Fruit fly (Drosophila melanogaster) whole organism, embryonic: ENCODE measurements around the gene CG2129.
A peak's percentile ranks its signal among the peaks of the same experiment; 100 is the strongest.

Experiments used
- Bdp1 ChIP-seq: fragments of 200-800 bp; sonication (Bioruptor generic); optimal IDR thresholded peaks from 3 replicates; lab custom pipeline; 2016; ENCODE audit warnings: missing biosample characterization, missing genetic modification characterization
- CG11504 ChIP-seq: fragments of 200-800 bp; sonication (Bioruptor generic); optimal IDR thresholded peaks from 3 replicates; lab custom pipeline; 2019; ENCODE audit warnings: missing biosample characterization, mild to moderate bottlenecking, missing genetic modification characterization, moderate library complexity
- CG1233 ChIP-seq: fragments of 200-800 bp; sonication (Bioruptor generic); optimal IDR thresholded peaks from 4 replicates; lab custom pipeline; 2018; ENCODE audit warnings: missing biosample characterization, mild to moderate bottlenecking, missing genetic modification characterization
- CG13287 ChIP-seq: fragments of 200-800 bp; sonication (Bioruptor generic); IDR thresholded peaks from 2 replicates; pipeline ENCODE4 v1.3.6; 2022; ENCODE audit warnings: missing biosample characterization, missing genetic modification characterization; ENCODE audit not compliant: partially characterized antibody
- CG14710 ChIP-seq: fragments of 200-800 bp; sonication (Bioruptor generic); optimal IDR thresholded peaks from 3 replicates; lab custom pipeline; 2019; ENCODE audit warnings: missing biosample characterization, mild to moderate bottlenecking, missing genetic modification characterization, moderate library complexity
- CG1647 ChIP-seq: fragments of 200-800 bp; sonication (Bioruptor generic); optimal IDR thresholded peaks from 3 replicates; lab custom pipeline; 2016; ENCODE audit warnings: missing biosample characterization, missing genetic modification characterization
- CG16779 ChIP-seq: fragments of 200-800 bp; sonication (Bioruptor generic); IDR thresholded peaks from 2 replicates; pipeline ENCODE4 v1.3.6; 2022; ENCODE audit warnings: missing biosample characterization, missing genetic modification characterization
- CG17829 ChIP-seq: fragments of 200-800 bp; optimal IDR thresholded peaks from 2 replicates; lab custom pipeline; 2019; ENCODE audit warnings: missing biosample characterization, mild to moderate bottlenecking, missing genetic modification characterization, moderate library complexity
- CG18619 ChIP-seq: fragments of 200-800 bp; sonication (Bioruptor generic); optimal IDR thresholded peaks from 3 replicates; lab custom pipeline; 2017; ENCODE audit warnings: missing biosample characterization, mild to moderate bottlenecking, missing genetic modification characterization
- CG2199 ChIP-seq: fragments of 200-800 bp; sonication (Bioruptor generic); IDR thresholded peaks from 3 replicates; pipeline ENCODE4 v1.3.6; 2022; ENCODE audit warnings: missing biosample characterization, missing genetic modification characterization
- CG30020 ChIP-seq: fragments of 200-800 bp; optimal IDR thresholded peaks from 2 replicates; lab custom pipeline; 2019; ENCODE audit warnings: missing biosample characterization, mild to moderate bottlenecking, missing genetic modification characterization, moderate library complexity
- CG3163 ChIP-seq: fragments of 200-800 bp; sonication (Bioruptor generic); optimal IDR thresholded peaks from 3 replicates; lab custom pipeline; 2016; ENCODE audit warnings: missing biosample characterization, missing genetic modification characterization
- CG3281 ChIP-seq: fragments of 200-800 bp; sonication (Bioruptor generic); optimal IDR thresholded peaks from 3 replicates; lab custom pipeline; 2017; ENCODE audit warnings: missing biosample characterization, mild to moderate bottlenecking, missing genetic modification characterization
- CG3847 ChIP-seq: fragments of 200-800 bp; sonication (Bioruptor generic); IDR thresholded peaks from 2 replicates; pipeline ENCODE4 v1.3.6; 2022; ENCODE audit warnings: missing biosample characterization, missing genetic modification characterization
- CG4328 ChIP-seq: fragments of 200-800 bp; sonication (Bioruptor generic); optimal IDR thresholded peaks from 3 replicates; lab custom pipeline; 2017; ENCODE audit warnings: missing biosample characterization, missing genetic modification reagents, missing genetic modification characterization
- CG5245 ChIP-seq: fragments of 200-800 bp; sonication (Bioruptor generic); optimal IDR thresholded peaks from 3 replicates; lab custom pipeline; 2016; ENCODE audit warnings: missing biosample characterization, missing genetic modification characterization
- CG8765 ChIP-seq: fragments of 200-800 bp; sonication (Bioruptor generic); IDR thresholded peaks from 2 replicates; pipeline ENCODE4 v1.3.6; 2022; ENCODE audit warnings: missing biosample characterization, missing genetic modification characterization
- Dek ChIP-seq: fragments of 200-800 bp; sonication (Bioruptor generic); optimal IDR thresholded peaks from 3 replicates; lab custom pipeline; 2019; ENCODE audit warnings: missing biosample characterization, mild to moderate bottlenecking, missing genetic modification characterization, moderate library complexity
- Dip2 ChIP-seq: fragments of 200-800 bp; sonication (Bioruptor generic); IDR thresholded peaks from 2 replicates; pipeline ENCODE4 v1.3.6; 2022; ENCODE audit warnings: missing biosample characterization, missing genetic modification characterization
- Doc3 ChIP-seq: fragments of 200-800 bp; sonication (Bioruptor generic); IDR thresholded peaks from 3 replicates; pipeline ENCODE4 v1.3.6; 2022; ENCODE audit warnings: missing biosample characterization, missing genetic modification characterization; ENCODE audit not compliant: partially characterized antibody
- Dp ChIP-seq: fragments of 200-800 bp; sonication (Bioruptor generic); optimal IDR thresholded peaks from 2 replicates; lab custom pipeline; 2018; ENCODE audit warnings: missing biosample characterization, mild to moderate bottlenecking, missing genetic modification characterization, moderate library complexity
- Dref ChIP-seq: fragments of 200-800 bp; sonication (Bioruptor generic); IDR thresholded peaks from 2 replicates; pipeline ENCODE4 v1.3.6; 2022; ENCODE audit warnings: missing biosample characterization, missing genetic modification characterization
- Drgx ChIP-seq: fragments of 200-800 bp; sonication (Bioruptor generic); IDR thresholded peaks from 2 replicates; pipeline ENCODE4 v1.3.6; 2022; ENCODE audit warnings: missing biosample characterization, missing genetic modification characterization
- H15 ChIP-seq: fragments of 200-800 bp; sonication (Bioruptor generic); IDR thresholded peaks from 3 replicates; pipeline ENCODE4 v1.3.6; 2022; ENCODE audit warnings: missing biosample characterization, missing genetic modification characterization
- HLH3B ChIP-seq: fragments of 200-800 bp; sonication (Bioruptor generic); IDR thresholded peaks from 2 replicates; pipeline ENCODE4 v1.3.6; 2022; ENCODE audit warnings: missing biosample characterization, missing genetic modification characterization
- Med ChIP-seq: fragments of 200-800 bp; sonication (Bioruptor generic); peaks from one replicate; lab custom pipeline; 2016; ENCODE audit warnings: missing biosample characterization, missing genetic modification characterization, mild to moderate bottlenecking, inconsistent platforms, moderate library complexity
- NC2β ChIP-seq: fragments of 200-800 bp; sonication (Bioruptor generic); optimal IDR thresholded peaks from 2 replicates; lab custom pipeline; 2016; ENCODE audit warnings: missing biosample characterization, missing genetic modification characterization
- NFAT ChIP-seq: fragments of 200-800 bp; sonication (Bioruptor generic); IDR thresholded peaks from 2 replicates; pipeline ENCODE4 v1.3.6; 2022; ENCODE audit warnings: missing biosample characterization, missing genetic modification characterization
- Oaz ChIP-seq: fragments of 200-800 bp; sonication (Bioruptor generic); IDR thresholded peaks from 2 replicates; pipeline ENCODE4 v1.3.6; 2022; ENCODE audit warnings: missing biosample characterization, missing genetic modification characterization
- Rx ChIP-seq: fragments of 200-800 bp; sonication (Bioruptor generic); IDR thresholded peaks from 2 replicates; pipeline ENCODE4 v1.3.6; 2022; ENCODE audit warnings: missing biosample characterization, missing genetic modification characterization
- Sox102F ChIP-seq: fragments of 200-800 bp; sonication (Bioruptor generic); optimal IDR thresholded peaks from 2 replicates; lab custom pipeline; 2018; ENCODE audit warnings: missing biosample characterization, mild to moderate bottlenecking, missing genetic modification characterization, moderate library complexity
- Spps ChIP-seq: fragments of 200-800 bp; sonication (Bioruptor generic); optimal IDR thresholded peaks from 2 replicates; lab custom pipeline; 2018; ENCODE audit warnings: missing biosample characterization, mild to moderate bottlenecking, missing genetic modification characterization
- Sry-δ ChIP-seq: fragments of 200-800 bp; sonication (Bioruptor generic); optimal IDR thresholded peaks from 2 replicates; lab custom pipeline; 2016; ENCODE audit warnings: missing biosample characterization, missing genetic modification characterization
- amos ChIP-seq: fragments of 200-800 bp; sonication (Bioruptor generic); IDR thresholded peaks from 2 replicates; pipeline ENCODE4 v1.3.6; 2022; ENCODE audit warnings: missing biosample characterization, missing genetic modification characterization; ENCODE audit not compliant: partially characterized antibody
- ase ChIP-seq: fragments of 200-800 bp; sonication (Bioruptor generic); IDR thresholded peaks from 3 replicates; pipeline ENCODE4 v1.3.6; 2022; ENCODE audit warnings: missing biosample characterization, missing genetic modification characterization
- chinmo ChIP-seq: fragments of 200-800 bp; sonication (Bioruptor generic); IDR thresholded peaks from 4 replicates; pipeline ENCODE4 v1.3.6; 2022; ENCODE audit warnings: missing biosample characterization, missing genetic modification characterization; ENCODE audit not compliant: partially characterized antibody
- dm ChIP-seq: fragments of 200-800 bp; sonication (Bioruptor generic); optimal IDR thresholded peaks from 3 replicates; lab custom pipeline; 2016; ENCODE audit warnings: missing biosample characterization, missing genetic modification characterization
- fd102C ChIP-seq: fragments of 200-800 bp; sonication (Bioruptor generic); optimal IDR thresholded peaks from 2 replicates; lab custom pipeline; 2018; ENCODE audit warnings: missing biosample characterization, mild to moderate bottlenecking, missing genetic modification characterization, moderate library complexity
- hkb ChIP-seq, 2 experiments: fragments of 200-800 bp in 1 of 2; fragments of >200 bp in 1 of 2; sonication (Bioruptor generic) in 1 of 2; IDR thresholded peaks in 1 of 2; optimal IDR thresholded peaks in 1 of 2; 2 replicates each; pipeline versions ENCODE4 v1.3.6 to Lab custom; 2017 to 2022; ENCODE audit warnings: missing biosample characterization in 1 of 2, missing genetic modification characterization in 1 of 2
- hth ChIP-seq: fragments of >200 bp; optimal IDR thresholded peaks from 2 replicates; lab custom pipeline; 2017; ENCODE audit warnings: inconsistent platforms
- kah ChIP-seq: fragments of 200-800 bp; sonication (Bioruptor generic); optimal IDR thresholded peaks from 2 replicates; lab custom pipeline; 2018; ENCODE audit warnings: missing biosample characterization, mild to moderate bottlenecking, missing genetic modification characterization
- kay ChIP-seq: fragments of 200-800 bp; sonication (Bioruptor generic); optimal IDR thresholded peaks from 2 replicates; lab custom pipeline; 2016; ENCODE audit warnings: missing biosample characterization, missing genetic modification characterization
- lab ChIP-seq: fragments of 200-800 bp; sonication (Bioruptor generic); optimal IDR thresholded peaks from 3 replicates; lab custom pipeline; 2017; ENCODE audit warnings: missing biosample characterization, missing genetic modification characterization, mild to moderate bottlenecking, moderate library complexity, missing genetic modification reagents
- lmd ChIP-seq: fragments of 200-800 bp; sonication (Bioruptor generic); IDR thresholded peaks from 2 replicates; pipeline ENCODE4 v1.3.6; 2022; ENCODE audit warnings: missing biosample characterization, missing genetic modification characterization
- pzg ChIP-seq: fragments of 200-800 bp; sonication (Bioruptor generic); optimal IDR thresholded peaks from 3 replicates; lab custom pipeline; 2018; ENCODE audit warnings: missing biosample characterization, mild to moderate bottlenecking, missing genetic modification characterization, moderate library complexity
- sd ChIP-seq: fragments of 200-800 bp; sonication (Bioruptor generic); optimal IDR thresholded peaks from 3 replicates; lab custom pipeline; 2018; ENCODE audit warnings: missing biosample characterization, mild to moderate bottlenecking, missing genetic modification characterization, moderate library complexity
- sob ChIP-seq: fragments of 200-800 bp; sonication (Bioruptor generic); IDR thresholded peaks from 2 replicates; pipeline ENCODE4 v1.3.6; 2022; ENCODE audit warnings: missing biosample characterization, missing genetic modification characterization
- vnd ChIP-seq: fragments of 200-800 bp; sonication (Bioruptor generic); IDR thresholded peaks from 3 replicates; pipeline ENCODE4 v1.3.6; 2022; ENCODE audit warnings: missing biosample characterization, missing genetic modification characterization; ENCODE audit not compliant: partially characterized antibody
- vvl ChIP-seq: fragments of 200-800 bp; sonication (Bioruptor generic); IDR thresholded peaks from 2 replicates; pipeline ENCODE4 v1.3.6; 2022; ENCODE audit warnings: missing biosample characterization, missing genetic modification characterization
- wdn ChIP-seq: fragments of 200-800 bp; sonication (Bioruptor generic); IDR thresholded peaks from 2 replicates; pipeline ENCODE4 v1.3.6; 2022; ENCODE audit warnings: missing biosample characterization, missing genetic modification characterization

CG2129 gene

DNA sequence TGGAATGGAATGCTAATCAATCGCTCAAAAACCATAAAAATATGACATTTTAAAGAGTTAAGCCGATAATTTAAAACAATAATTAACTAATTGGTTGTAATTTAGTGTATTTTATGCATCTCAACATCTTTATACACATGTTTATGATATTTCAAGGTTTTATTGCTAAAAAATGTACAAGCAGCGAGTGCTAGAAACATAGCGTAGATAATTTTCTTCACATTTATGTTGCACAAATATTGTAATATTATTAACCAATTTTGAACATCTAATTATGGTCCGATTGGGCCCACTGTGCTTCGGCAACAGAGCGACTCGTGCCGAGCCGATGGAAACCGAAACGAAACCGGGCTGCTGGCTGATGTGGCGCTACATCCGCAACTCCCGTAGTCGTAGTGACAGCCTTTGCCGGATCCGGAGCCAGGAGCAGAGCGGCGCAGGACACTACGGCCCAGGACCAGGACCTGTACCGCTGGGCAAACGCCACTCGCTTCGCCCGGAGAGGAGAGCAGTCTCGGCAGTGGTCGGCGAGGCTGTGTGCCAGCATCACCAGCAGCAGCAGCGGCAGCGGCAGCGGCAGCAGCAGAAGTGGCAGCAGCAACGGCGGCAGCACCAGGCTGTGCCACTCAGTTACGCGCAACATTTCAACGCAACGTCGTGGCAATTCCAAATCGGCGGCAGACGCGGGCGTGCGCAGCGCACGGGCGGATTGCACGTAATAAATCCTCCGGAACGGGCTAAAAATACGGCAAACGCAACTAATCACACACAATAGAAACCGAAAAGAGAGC lies 32.7 kb downstream of the CG2129 start, which contains the start of gene sdt (continued):
- TF ChIP-seq fd102C (GFP tag; lab: Kevin White, UChicago) = no peak
- no peak for TF ChIP-seq wdn (GFP tag; lab: Robert Waterston, UW)
- TF ChIP-seq vnd = no peak
- no peak for TF ChIP-seq Sry-δ (GFP tag; lab: Kevin White, UChicago)
- TF ChIP-seq Oaz (GFP tag; lab: Robert Waterston, UW) = no peak
- no peak for TF ChIP-seq CG30020 (tag; lab: Kevin White, UChicago)
- no peak for TF ChIP-seq CG4328 (GFP tag; lab: Kevin White, UChicago)
- TF ChIP-seq H15 (GFP tag; lab: Robert Waterston, UW) = no peak
- TF ChIP-seq hth (lab: Kevin White, UChicago) = no peak
- no peak for TF ChIP-seq Dip2 (GFP tag; lab: Robert Waterston, UW)
- no peak for TF ChIP-seq Rx
- TF ChIP-seq CG3847 (GFP tag; lab: Robert Waterston, UW) = no peak
- TF ChIP-seq CG8765 (GFP tag; lab: Robert Waterston, UW) = no peak
- TF ChIP-seq Dek = no peak
- no peak for TF ChIP-seq NFAT (GFP tag; lab: Robert Waterston, UW)
- no peak for TF ChIP-seq Doc3
- no peak for TF ChIP-seq Bdp1
- no peak for TF ChIP-seq CG5245 (GFP tag; lab: Kevin White, UChicago)
- 0 out of 2 replicates have a peak, but pooled peaks have one; percentile 34 for TF ChIP-seq sob
- no peak for TF ChIP-seq CG3281 (GFP tag; lab: Kevin White, UChicago)
- TF ChIP-seq pzg (GFP tag; lab: Kevin White, UChicago) = no peak
- TF ChIP-seq Dp (GFP tag; lab: Kevin White, UChicago) = no peak
- no peak for TF ChIP-seq amos
- TF ChIP-seq chinmo = no peak
- peak; percentile 54 for TF ChIP-seq CG11504
- TF ChIP-seq ase (GFP tag; lab: Robert Waterston, UW) = no peak
- TF ChIP-seq HLH3B (GFP tag; lab: Robert Waterston, UW) = no peak
- peak; percentile 69 for TF ChIP-seq CG16779 (GFP tag; lab: Robert Waterston, UW)
- TF ChIP-seq Spps = no peak
- TF ChIP-seq kah (GFP tag; lab: Kevin White, UChicago) = no peak
- no peak for TF ChIP-seq CG1233 (GFP tag; lab: Kevin White, UChicago)
- TF ChIP-seq CG18619 = peak; percentile 11
- no peak for TF ChIP-seq sd (tag; lab: Kevin White, UChicago)
- 0 out of 2 replicates have a peak, but pooled peaks have one; percentile 11 for TF ChIP-seq lmd (GFP tag; lab: Robert Waterston, UW)
- no peak for TF ChIP-seq Med (GFP tag; lab: Kevin White, UChicago)
- peak; percentile 22 for TF ChIP-seq Sox102F (GFP tag; lab: Kevin White, UChicago)
- TF ChIP-seq dm (GFP tag; lab: Kevin White, UChicago) = no peak
- no peak for TF ChIP-seq kay (GFP tag; lab: Kevin White, UChicago)
- no peak for TF ChIP-seq CG3163
- TF ChIP-seq CG2199 = no peak
- TF ChIP-seq lab (GFP tag; lab: Kevin White, UChicago) = no peak
- no peak for TF ChIP-seq NC2β (GFP tag; lab: Kevin White, UChicago)
- no peak for TF ChIP-seq CG13287 (GFP tag; lab: Robert Waterston, UW)
- TF ChIP-seq hkb (optimal IDR thresholded peaks at IDR 0.05; lab: Kevin White, UChicago) = no peak
- TF ChIP-seq hkb (GFP tag; IDR thresholded peaks at IDR 0.05; lab: Robert Waterston, UW) = no peak
- TF ChIP-seq Drgx (GFP tag; lab: Robert Waterston, UW) = no peak
- TF ChIP-seq vvl = no peak
- TF ChIP-seq Dref (GFP tag; lab: Robert Waterston, UW) = no peak
- TF ChIP-seq CG14710 = no peak
- TF ChIP-seq CG17829 = no peak
- TF ChIP-seq CG1647 (GFP tag; lab: Kevin White, UChicago) = no peak
